Worm (Caenorhabditis elegans) whole organism, young adult: ENCODE measurements around the gene nsy-1.

Source experiments
- B0035.1 ChIP-seq: sonication (generic microtip); optimal IDR thresholded peaks from 2 replicates; lab custom pipeline; 2016; ENCODE audit warnings: missing genetic modification characterization, mild to moderate bottlenecking, missing compliant biosample characterization, missing genotype, missing genetic modification reagents
- B0336.3 ChIP-seq: fragments of 200-800 bp; sonication (Bioruptor generic); IDR thresholded peaks from 2 replicates; pipeline ENCODE4 v1.3.6; 2022; ENCODE audit warnings: missing genetic modification characterization, missing compliant biosample characterization
- D2030.7 ChIP-seq: fragments of 200-800 bp; sonication (Bioruptor generic); IDR thresholded peaks from 2 replicates; pipeline ENCODE4 v1.3.6; 2022; ENCODE audit warnings: missing genetic modification reagents, missing genetic modification characterization, missing compliant biosample characterization
- F10E7.11 ChIP-seq: sonication (generic microtip); optimal IDR thresholded peaks from 2 replicates; lab custom pipeline; 2017; ENCODE audit warnings: mild to moderate bottlenecking, missing genetic modification characterization, moderate library complexity, missing compliant biosample characterization
- F33H1.4 ChIP-seq: fragments of 200-800 bp; sonication (Bioruptor generic); IDR thresholded peaks from 2 replicates; pipeline ENCODE4 v1.3.6; 2022; ENCODE audit warnings: missing genetic modification reagents, missing genetic modification characterization, missing compliant biosample characterization
- F39B2.1 ChIP-seq: fragments of 200-800 bp; sonication (Bioruptor generic); IDR thresholded peaks from 2 replicates; pipeline ENCODE4 v1.3.6; 2022; ENCODE audit warnings: missing genetic modification reagents, missing genetic modification characterization, missing compliant biosample characterization
- F52B5.7 ChIP-seq: sonication (generic microtip); optimal IDR thresholded peaks from 2 replicates; lab custom pipeline; 2016; ENCODE audit warnings: mild to moderate bottlenecking, missing genetic modification characterization, missing compliant biosample characterization
- aptf-3 ChIP-seq: fragments of 200-800 bp; sonication (Bioruptor generic); IDR thresholded peaks from 2 replicates; pipeline ENCODE4 v1.3.6; 2022; ENCODE audit warnings: missing genetic modification characterization, missing compliant biosample characterization
- ets-4 ChIP-seq: fragments of 200-800 bp; sonication (Bioruptor generic); optimal IDR thresholded peaks from 2 replicates; lab custom pipeline; 2018; ENCODE audit warnings: mild to moderate bottlenecking, missing genetic modification characterization, missing compliant biosample characterization
- fkh-3 ChIP-seq: sonication (generic microtip); optimal IDR thresholded peaks from 2 replicates; lab custom pipeline; 2016; ENCODE audit warnings: mild to moderate bottlenecking, missing genetic modification characterization, missing compliant biosample characterization
- hlh-12 ChIP-seq: sonication (generic microtip); optimal IDR thresholded peaks from 2 replicates; lab custom pipeline; 2016; ENCODE audit warnings: missing genetic modification characterization, missing compliant biosample characterization
- hmg-20 ChIP-seq: fragments of 200-800 bp; sonication (Bioruptor generic); IDR thresholded peaks from 2 replicates; pipeline ENCODE4 v1.3.6; 2022; ENCODE audit warnings: missing genetic modification reagents, missing genetic modification characterization, missing compliant biosample characterization
- lin-26 ChIP-seq: fragments of 200-800 bp; sonication (Bioruptor generic); IDR thresholded peaks from 2 replicates; pipeline ENCODE4 v1.3.6; 2022; ENCODE audit warnings: missing genetic modification reagents, missing genetic modification characterization, missing compliant biosample characterization
- lir-1 ChIP-seq: fragments of 200-800 bp; sonication (Bioruptor generic); conservative IDR thresholded peaks from 2 replicates; pipeline ENCODE4 v1.3.6; 2022; ENCODE audit warnings: missing genetic modification reagents, missing genetic modification characterization, missing compliant biosample characterization
- mes-4 ChIP-seq: sonication (generic microtip); optimal IDR thresholded peaks from 2 replicates; lab custom pipeline; 2016; ENCODE audit warnings: missing genotype, missing genetic modification characterization, missing compliant biosample characterization
- nfya-1 ChIP-seq: sonication (generic microtip); optimal IDR thresholded peaks from 2 replicates; lab custom pipeline; 2017; ENCODE audit warnings: antibody characterized with exemption, missing compliant biosample characterization, missing genetic modification characterization, borderline replicate concordance; ENCODE audit not compliant: insufficient read depth
- nhr-120 ChIP-seq: fragments of 200-800 bp; sonication (Bioruptor generic); IDR thresholded peaks from 2 replicates; pipeline ENCODE4 v1.3.6; 2022; ENCODE audit warnings: missing genetic modification characterization, missing compliant biosample characterization
- rpc-1 ChIP-seq, 2 experiments: fragments of 150-350 bp in 1 of 2; sonication (generic microtip) in 1 of 2; optimal IDR thresholded peaks; 2 replicates each; lab custom pipeline; 2014 to 2018; ENCODE audit warnings: missing biosample characterization in 1 of 2, missing genetic modification characterization in 1 of 2, missing genetic modification reagents in 1 of 2, missing genotype in 1 of 2
- sea-2 ChIP-seq: fragments of 200-800 bp; sonication (Bioruptor generic); IDR thresholded peaks from 2 replicates; pipeline ENCODE4 v1.3.6; 2022; ENCODE audit warnings: missing genetic modification characterization, missing compliant biosample characterization
- snpc-3.4 ChIP-seq: sonication (generic microtip); optimal IDR thresholded peaks from 2 replicates; lab custom pipeline; 2017; ENCODE audit warnings: missing genetic modification characterization, mild to moderate bottlenecking, missing compliant biosample characterization, antibody characterized with exemption, moderate library complexity, missing genotype, missing genetic modification reagents
- somi-1 ChIP-seq: fragments of 200-800 bp; sonication (Bioruptor generic); optimal IDR thresholded peaks from 2 replicates; lab custom pipeline; 2018; ENCODE audit warnings: mild to moderate bottlenecking, missing genetic modification characterization, missing compliant biosample characterization
- sptf-2 ChIP-seq: fragments of 200-800 bp; sonication (Bioruptor generic); optimal IDR thresholded peaks from 2 replicates; lab custom pipeline; 2018; ENCODE audit warnings: mild to moderate bottlenecking, missing genetic modification characterization, missing compliant biosample characterization
- tbx-9 ChIP-seq: sonication (generic microtip); optimal IDR thresholded peaks from 2 replicates; lab custom pipeline; 2016; ENCODE audit warnings: borderline replicate concordance, missing genetic modification characterization, inconsistent platforms, missing compliant biosample characterization
- tlf-1 ChIP-seq: fragments of 200-800 bp; sonication (Bioruptor generic); optimal IDR thresholded peaks from 2 replicates; lab custom pipeline; 2018; ENCODE audit warnings: mild to moderate bottlenecking, missing genetic modification characterization, missing compliant biosample characterization
- ztf-18 ChIP-seq: sonication (generic microtip); optimal IDR thresholded peaks from 2 replicates; lab custom pipeline; 2016; ENCODE audit warnings: missing genotype, mild to moderate bottlenecking, missing genetic modification characterization, missing compliant biosample characterization
- ztf-3 ChIP-seq: fragments of 200-800 bp; sonication (Bioruptor generic); optimal IDR thresholded peaks from 2 replicates; lab custom pipeline; 2018; ENCODE audit warnings: mild to moderate bottlenecking, missing genetic modification characterization, missing compliant biosample characterization

Gene nsy-1

ce11 chrII:5069525-5069924, 47.0 kb downstream of the nsy-1 start, which contains the start of gene idpb-2:
Gene idpb-2, minus strand, starts transcription at chrII:5069625.
- no peak for TF ChIP-seq sea-2 (GFP tag; lab: Robert Waterston, UW)
- TF ChIP-seq snpc-3.4 (tag; lab: Kevin White, UChicago) = no peak
- no peak for TF ChIP-seq rpc-1 (optimal IDR thresholded peaks at IDR 0.05; lab: Kevin White, UChicago)
- no peak for TF ChIP-seq rpc-1 (tag; optimal IDR thresholded peaks at IDR 0.05; lab: Kevin White, UChicago)
- TF ChIP-seq B0336.3 (GFP tag; lab: Robert Waterston, UW) = no peak
- no peak for TF ChIP-seq ets-4
- no peak for TF ChIP-seq D2030.7
- no peak for TF ChIP-seq F52B5.7 (tag; lab: Kevin White, UChicago)
- TF ChIP-seq lir-1 = no peak
- no peak for TF ChIP-seq sptf-2 (GFP tag; lab: Kevin White, UChicago)

ce11 chrII:5071265-5071664, 48.7 kb downstream of the nsy-1 start, which contains the start of gene C27A2.7:
Gene C27A2.7, minus strand, starts transcription at chrII:5071365.
- TF ChIP-seq somi-1 (GFP tag; lab: Kevin White, UChicago) (no peak), nhr-120 (GFP tag; lab: Robert Waterston, UW) (no peak), sea-2 (GFP tag; lab: Robert Waterston, UW) (no peak), F10E7.11 (tag; lab: Kevin White, UChicago) (no peak), hmg-20 (GFP tag; lab: Robert Waterston, UW) (no peak), F33H1.4 (GFP tag; lab: Robert Waterston, UW) (no peak), aptf-3 (no peak), lin-26 (GFP tag; lab: Robert Waterston, UW) (no peak), tbx-9 (tag; lab: Kevin White, UChicago) (no peak), ztf-18 (tag; lab: Kevin White, UChicago) (no peak), fkh-3 (tag; lab: Kevin White, UChicago) (no peak), F39B2.1 (no peak), B0035.1 (tag; lab: Kevin White, UChicago) (no peak), tlf-1 (no peak), ztf-3 (GFP tag; lab: Kevin White, UChicago) (no peak), mes-4 (tag; lab: Kevin White, UChicago) (no peak), nfya-1 (no peak), hlh-12 (tag; lab: Kevin White, UChicago) (no peak)
